Worm (Caenorhabditis elegans) whole organism, mixed stage, embryonic: Measurements from ENCODE around the gene emb-30.

ENCODE experiments used
- M03D4.4 ChIP-seq: sonication (generic microtip); optimal IDR thresholded peaks from 2 replicates; lab custom pipeline; 2017; ENCODE audit warnings: mild to moderate bottlenecking, missing genetic modification characterization, missing compliant biosample characterization
- bed-3 ChIP-seq: fragments of 200-800 bp; sonication (Bioruptor generic); optimal IDR thresholded peaks from 3 replicates; lab custom pipeline; 2018; ENCODE audit warnings: mild to moderate bottlenecking, missing genetic modification characterization, moderate library complexity, missing compliant biosample characterization
- blmp-1 ChIP-seq: fragments of 150-350 bp; optimal IDR thresholded peaks from 2 replicates; lab custom pipeline; 2014; ENCODE audit warnings: missing biosample characterization, missing genetic modification characterization
- ceh-39 ChIP-seq: fragments of 150-350 bp; optimal IDR thresholded peaks from 2 replicates; lab custom pipeline; 2014; ENCODE audit warnings: missing biosample characterization, missing genetic modification characterization
- ceh-43 ChIP-seq: fragments of 200-800 bp; sonication (Bioruptor generic); optimal IDR thresholded peaks from 2 replicates; lab custom pipeline; 2018; ENCODE audit warnings: mild to moderate bottlenecking, missing genetic modification characterization, moderate library complexity, missing compliant biosample characterization
- ceh-83 ChIP-seq: fragments of 200-800 bp; sonication (Bioruptor generic); optimal IDR thresholded peaks from 2 replicates; lab custom pipeline; 2018; ENCODE audit warnings: mild to moderate bottlenecking, missing genetic modification characterization, missing compliant biosample characterization
- ces-1 ChIP-seq: fragments of 150-350 bp; optimal IDR thresholded peaks from 2 replicates; lab custom pipeline; 2014; ENCODE audit warnings: missing biosample characterization, missing genetic modification reagents, missing genetic modification characterization
- cnd-1 ChIP-seq: fragments of 200-800 bp; sonication (Bioruptor generic); optimal IDR thresholded peaks from 2 replicates; lab custom pipeline; 2018; ENCODE audit warnings: mild to moderate bottlenecking, missing genetic modification characterization, missing compliant biosample characterization
- drap-1 ChIP-seq: fragments of 200-800 bp; sonication (Bioruptor generic); optimal IDR thresholded peaks from 3 replicates; lab custom pipeline; 2018; ENCODE audit warnings: mild to moderate bottlenecking, missing genetic modification characterization, missing compliant biosample characterization
- elt-1 ChIP-seq: sonication (generic microtip); optimal IDR thresholded peaks from 2 replicates; lab custom pipeline; 2017; ENCODE audit warnings: missing genetic modification characterization, mild to moderate bottlenecking, missing compliant biosample characterization, antibody characterized with exemption, moderate library complexity, borderline replicate concordance; ENCODE audit not compliant: insufficient read depth
- elt-3 ChIP-seq: fragments of 150-350 bp; optimal IDR thresholded peaks from 2 replicates; lab custom pipeline; 2014; ENCODE audit warnings: missing biosample characterization, missing genetic modification characterization
- flh-1 ChIP-seq: fragments of 200-800 bp; sonication (Bioruptor generic); optimal IDR thresholded peaks from 2 replicates; lab custom pipeline; 2018; ENCODE audit warnings: mild to moderate bottlenecking, missing genetic modification characterization, moderate library complexity, missing compliant biosample characterization
- ham-2 ChIP-seq: fragments of 200-800 bp; sonication (Bioruptor generic); optimal IDR thresholded peaks from 2 replicates; lab custom pipeline; 2018; ENCODE audit warnings: mild to moderate bottlenecking, missing genetic modification characterization, missing compliant biosample characterization
- hlh-1 ChIP-seq: fragments of 150-350 bp; optimal IDR thresholded peaks from 2 replicates; lab custom pipeline; 2014; ENCODE audit warnings: missing biosample characterization, missing genetic modification reagents, missing genetic modification characterization
- lin-13 ChIP-seq: fragments of 150-350 bp; optimal IDR thresholded peaks from 2 replicates; lab custom pipeline; 2014; ENCODE audit warnings: missing biosample characterization, missing genetic modification characterization
- lin-32 ChIP-seq: fragments of 200-800 bp; sonication (Bioruptor generic); optimal IDR thresholded peaks from 2 replicates; lab custom pipeline; 2018; ENCODE audit warnings: mild to moderate bottlenecking, missing genetic modification characterization, missing compliant biosample characterization
- lsy-2 ChIP-seq: fragments of 150-350 bp; optimal IDR thresholded peaks from 2 replicates; lab custom pipeline; 2014; ENCODE audit warnings: missing biosample characterization, missing genetic modification characterization
- mab-5 ChIP-seq: fragments of 150-350 bp; optimal IDR thresholded peaks from 2 replicates; lab custom pipeline; 2014; ENCODE audit warnings: missing biosample characterization, missing genetic modification characterization
- mep-1 ChIP-seq: fragments of 150-350 bp; optimal IDR thresholded peaks from 2 replicates; lab custom pipeline; 2017; ENCODE audit warnings: missing biosample characterization, missing genetic modification reagents, missing genetic modification characterization, inconsistent platforms
- mls-2 ChIP-seq: sonication (generic microtip); optimal IDR thresholded peaks from 2 replicates; lab custom pipeline; 2016; ENCODE audit warnings: mild to moderate bottlenecking, missing genetic modification characterization, moderate library complexity, missing compliant biosample characterization
- nhr-12 ChIP-seq: fragments of 150-350 bp; optimal IDR thresholded peaks from 2 replicates; lab custom pipeline; 2014; ENCODE audit warnings: missing biosample characterization, missing genetic modification characterization
- nhr-2 ChIP-seq: fragments of 150-350 bp; optimal IDR thresholded peaks from 2 replicates; lab custom pipeline; 2014; ENCODE audit warnings: missing biosample characterization, missing genetic modification characterization
- nhr-237 ChIP-seq: fragments of 150-350 bp; optimal IDR thresholded peaks from 2 replicates; lab custom pipeline; 2014; ENCODE audit warnings: missing biosample characterization, missing genetic modification characterization
- nhr-28 ChIP-seq: fragments of 150-350 bp; optimal IDR thresholded peaks from 2 replicates; lab custom pipeline; 2014; ENCODE audit warnings: missing biosample characterization, missing genetic modification characterization
- nhr-76 ChIP-seq: sonication (generic microtip); optimal IDR thresholded peaks from 2 replicates; lab custom pipeline; 2017; ENCODE audit warnings: missing biosample characterization, missing genetic modification characterization
- pha-4 ChIP-seq: fragments of 150-350 bp; optimal IDR thresholded peaks from 2 replicates; lab custom pipeline; 2018; ENCODE audit warnings: missing biosample characterization, missing genetic modification reagents, missing genetic modification characterization
- sem-2 ChIP-seq: fragments of 200-800 bp; sonication (Bioruptor generic); optimal IDR thresholded peaks from 2 replicates; lab custom pipeline; 2018; ENCODE audit warnings: mild to moderate bottlenecking, missing genetic modification characterization, missing compliant biosample characterization
- snpc-4 ChIP-seq: fragments of 150-350 bp; optimal IDR thresholded peaks from 2 replicates; lab custom pipeline; 2014; ENCODE audit warnings: missing biosample characterization, missing genetic modification characterization
- sptf-1 ChIP-seq: sonication (generic microtip); optimal IDR thresholded peaks from 2 replicates; lab custom pipeline; 2017; ENCODE audit warnings: mild to moderate bottlenecking, missing genetic modification characterization, moderate library complexity, missing compliant biosample characterization
- tbx-8 ChIP-seq: fragments of 200-800 bp; sonication (Bioruptor generic); optimal IDR thresholded peaks from 2 replicates; lab custom pipeline; 2018; ENCODE audit warnings: mild to moderate bottlenecking, missing genetic modification characterization, moderate library complexity, missing compliant biosample characterization
- unc-120 ChIP-seq: sonication (generic microtip); optimal IDR thresholded peaks from 2 replicates; lab custom pipeline; 2017; ENCODE audit warnings: missing genetic modification characterization, missing compliant biosample characterization; ENCODE audit not compliant: poor library complexity, severe bottlenecking
- unc-39 ChIP-seq: fragments of 150-350 bp; optimal IDR thresholded peaks from 2 replicates; lab custom pipeline; 2014; ENCODE audit warnings: missing biosample characterization, missing genetic modification characterization
- unc-62 ChIP-seq: fragments of 150-350 bp; optimal IDR thresholded peaks from 2 replicates; lab custom pipeline; 2014; ENCODE audit warnings: missing biosample characterization, missing genetic modification reagents, missing genetic modification characterization
- zip-8 ChIP-seq: fragments of 150-350 bp; optimal IDR thresholded peaks from 2 replicates; lab custom pipeline; 2014; ENCODE audit warnings: missing biosample characterization, missing genetic modification characterization
- ztf-11 ChIP-seq: fragments of 150-350 bp; optimal IDR thresholded peaks from 2 replicates; lab custom pipeline; 2014; ENCODE audit warnings: missing biosample characterization, missing genetic modification characterization

The emb-30 gene

ce11 chrIII:9450933-9451332 lies 9.7 kb upstream of the emb-30 start:
- TF ChIP-seq flh-1 (no peak), ceh-83 (GFP tag; lab: Kevin White, UChicago) (no peak), lin-32 (GFP tag; lab: Kevin White, UChicago) (peak; percentile 5), mls-2 (peak; percentile 83), sptf-1 (peak; percentile 45), M03D4.4 (tag; lab: Kevin White, UChicago) (no peak), unc-62 (GFP tag; lab: Kevin White, UChicago) (peak; percentile 22), ceh-43 (GFP tag; lab: Kevin White, UChicago) (peak; percentile 67), ces-1 (peak; percentile 72), ham-2 (GFP tag; lab: Kevin White, UChicago) (peak; percentile 76), unc-39 (peak; percentile 16), nhr-2 (tag; lab: Kevin White, UChicago) (peak; percentile 96), mep-1 (tag; lab: Kevin White, UChicago) (peak; percentile 11), cnd-1 (tag; lab: Kevin White, UChicago) (peak; percentile 11), lin-13 (tag; lab: Kevin White, UChicago) (no peak), ztf-11 (tag; lab: Kevin White, UChicago) (peak; percentile 24), lsy-2 (tag; lab: Kevin White, UChicago) (peak; percentile 63)
- TF ChIP-seq, all 35 proteins: peak for 13

ce11 chrIII:9449831-9450230 lies 8.6 kb upstream of the emb-30 start, which contains the start of gene F54C8.6:
TSS of gene F54C8.6 (minus strand) at chrIII:9449931.
- TF ChIP-seq unc-120 (tag; lab: Kevin White, UChicago) (no peak), pha-4 (no peak), tbx-8 (GFP tag; lab: Kevin White, UChicago) (no peak), flh-1 (no peak), lsy-2 (tag; lab: Kevin White, UChicago) (no peak), ceh-39 (tag; lab: Kevin White, UChicago) (no peak), zip-8 (tag; lab: Kevin White, UChicago) (no peak), elt-1 (tag; lab: Kevin White, UChicago) (no peak), sem-2 (GFP tag; lab: Kevin White, UChicago) (no peak), bed-3 (no peak), sptf-1 (no peak), ces-1 (no peak), drap-1 (GFP tag; lab: Kevin White, UChicago) (no peak)
- TF ChIP-seq, all 35 proteins: peak for 0

ce11 chrIII:9443417-9444027 lies 2.3 kb upstream of the emb-30 start, which contains the start of gene pir-2:
TSS of gene pir-2 (minus strand) at chrIII:9443634.
- TF ChIP-seq nhr-237 (tag; lab: Kevin White, UChicago): peak; percentile 65
- peak; percentile 98 for TF ChIP-seq hlh-1
- no peak for TF ChIP-seq nhr-12
- no peak for TF ChIP-seq tbx-8 (GFP tag; lab: Kevin White, UChicago)
- peak; percentile 82 for TF ChIP-seq unc-120 (tag; lab: Kevin White, UChicago)
- no peak for TF ChIP-seq nhr-28 (tag; lab: Kevin White, UChicago)
- peak; percentile 66 for TF ChIP-seq mls-2
- no peak for TF ChIP-seq nhr-76 (tag; lab: Kevin White, UChicago)
- TF ChIP-seq elt-1 (tag; lab: Kevin White, UChicago): no peak
- peak; percentile 12 for TF ChIP-seq nhr-2 (tag; lab: Kevin White, UChicago)
- TF ChIP-seq ces-1: peak; percentile 84
- peak; percentile 83 for TF ChIP-seq lin-32 (GFP tag; lab: Kevin White, UChicago)
- peak; percentile 63 for TF ChIP-seq ztf-11 (tag; lab: Kevin White, UChicago)
- TF ChIP-seq lin-13 (tag; lab: Kevin White, UChicago): peak; percentile 28
- TF ChIP-seq ceh-39 (tag; lab: Kevin White, UChicago): peak; percentile 93
- TF ChIP-seq blmp-1 (tag; lab: Kevin White, UChicago): no peak
- TF ChIP-seq flh-1: no peak
- peak; percentile 88 for TF ChIP-seq mep-1 (tag; lab: Kevin White, UChicago)
- TF ChIP-seq cnd-1 (tag; lab: Kevin White, UChicago): peak; percentile 94
- peak; percentile 73 for TF ChIP-seq sptf-1
- TF ChIP-seq ceh-43 (GFP tag; lab: Kevin White, UChicago): no peak
- no peak for TF ChIP-seq unc-39
- peak; percentile 83 for TF ChIP-seq pha-4
- no peak for TF ChIP-seq snpc-4
- TF ChIP-seq M03D4.4 (tag; lab: Kevin White, UChicago): no peak
- peak; percentile 8 for TF ChIP-seq elt-3
- peak; percentile 66 for TF ChIP-seq ceh-83 (GFP tag; lab: Kevin White, UChicago)
- TF ChIP-seq ham-2 (GFP tag; lab: Kevin White, UChicago): peak; percentile 69
- peak; percentile 32 for TF ChIP-seq drap-1 (GFP tag; lab: Kevin White, UChicago)
- TF ChIP-seq bed-3: no peak
- no peak for TF ChIP-seq zip-8 (tag; lab: Kevin White, UChicago)
- peak; percentile 74 for TF ChIP-seq unc-62 (GFP tag; lab: Kevin White, UChicago)
- TF ChIP-seq lsy-2 (tag; lab: Kevin White, UChicago): peak; percentile 85
- TF ChIP-seq mab-5: no peak
- TF ChIP-seq sem-2 (GFP tag; lab: Kevin White, UChicago): no peak
